Worm (Caenorhabditis elegans) whole organism, L4 larva: ENCODE data around the gene col-96.

Source experiments
- ceh-28 ChIP-seq: fragments of 150-350 bp; optimal IDR thresholded peaks from 2 replicates; lab custom pipeline; 2014; ENCODE audit warnings: missing biosample characterization, missing genetic modification reagents, missing genetic modification characterization
- ces-1 ChIP-seq: fragments of 150-350 bp; sonication (generic microtip); optimal IDR thresholded peaks from 4 replicates; lab custom pipeline; 2014; ENCODE audit warnings: missing biosample characterization, missing genetic modification reagents, missing genetic modification characterization
- daf-16 ChIP-seq, 3 experiments: sonication (generic microtip); optimal IDR thresholded peaks; 2 replicates each; lab custom pipeline; 2016 to 2017; ENCODE audit warnings: missing genetic modification characterization in 3 of 3, missing genetic modification reagents in 3 of 3, mild to moderate bottlenecking in 2 of 3, missing compliant biosample characterization in 2 of 3, missing biosample characterization in 1 of 3, moderate library complexity in 1 of 3
- dmd-8 ChIP-seq: fragments of 200-800 bp; sonication (Bioruptor generic); IDR thresholded peaks from 2 replicates; pipeline ENCODE4 v1.3.6; 2022; ENCODE audit warnings: missing genetic modification characterization, missing compliant biosample characterization

DNA sequence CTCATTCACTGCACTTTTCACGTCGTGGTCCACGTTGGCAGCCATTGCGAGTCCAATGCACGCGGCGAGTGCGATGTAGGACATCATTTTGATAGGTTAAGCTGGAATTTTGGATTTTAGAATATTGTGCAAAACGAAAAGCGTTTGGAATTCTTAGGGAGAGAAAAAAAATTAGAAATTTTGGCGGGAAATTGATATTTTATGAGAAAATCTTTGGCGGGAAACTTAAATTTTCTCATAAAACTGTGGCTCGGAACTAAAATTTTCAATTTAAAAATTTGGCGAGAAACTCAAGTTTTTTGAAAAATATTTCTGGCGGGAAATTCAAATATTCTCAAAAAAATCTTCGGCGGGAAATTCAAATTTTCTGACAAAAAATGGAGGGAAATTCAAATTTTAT is 31.0 kb upstream of the col-96 start, which contains the start of gene sup-1:
- TF ChIP-seq ces-1 (GFP tag; lab: Kevin White, UChicago) (no peak), daf-16 (GFP tag; optimal IDR thresholded peaks at IDR 0.05; lab: Kevin White, UChicago) (no peak), daf-16 (tag; optimal IDR thresholded peaks at IDR 0.05; lab: Kevin White, UChicago) (no peak), dmd-8 (GFP tag; lab: Robert Waterston, UW) (no peak), ceh-28 (tag; lab: Kevin White, UChicago) (no peak)
